Worm (Caenorhabditis elegans): ENCODE data around the gene nhr-36.

DNA sequence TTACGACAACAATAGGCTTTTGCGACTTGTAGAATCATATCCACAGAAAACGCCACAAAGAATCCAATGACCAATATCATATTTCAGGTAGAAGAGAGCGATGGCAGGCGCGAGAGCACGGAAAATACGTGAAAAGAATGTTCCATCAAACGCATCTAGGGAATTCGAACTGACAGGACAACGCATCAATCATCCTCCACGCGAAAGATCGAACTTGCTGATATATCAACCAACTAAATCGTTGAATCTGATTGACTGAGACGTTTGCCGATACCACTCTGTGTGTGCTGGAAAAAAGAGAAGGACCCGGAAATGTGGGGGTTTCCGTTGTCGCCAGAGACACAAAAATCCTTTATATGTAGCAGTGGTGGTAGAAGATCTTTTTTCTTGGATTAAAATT is 43.2 kb downstream of the nhr-36 start:
- TF ChIP-seq mec-3 (tag; optimal IDR thresholded peaks at IDR 0.05; ENCODE audit: borderline replicate concordance) (no peak), rnt-1 (tag; optimal IDR thresholded peaks at IDR 0.05) (no peak), elt-2 (tag; optimal IDR thresholded peaks at IDR 0.05) (no peak), ztf-16 (tag; optimal IDR thresholded peaks at IDR 0.05) (no peak), ama-1 (optimal IDR thresholded peaks at IDR 0.05) (no peak)

All from whole organism, late embryonic.